Fruit fly (Drosophila melanogaster): ENCODE results near the gene Sema5c.

DNA sequence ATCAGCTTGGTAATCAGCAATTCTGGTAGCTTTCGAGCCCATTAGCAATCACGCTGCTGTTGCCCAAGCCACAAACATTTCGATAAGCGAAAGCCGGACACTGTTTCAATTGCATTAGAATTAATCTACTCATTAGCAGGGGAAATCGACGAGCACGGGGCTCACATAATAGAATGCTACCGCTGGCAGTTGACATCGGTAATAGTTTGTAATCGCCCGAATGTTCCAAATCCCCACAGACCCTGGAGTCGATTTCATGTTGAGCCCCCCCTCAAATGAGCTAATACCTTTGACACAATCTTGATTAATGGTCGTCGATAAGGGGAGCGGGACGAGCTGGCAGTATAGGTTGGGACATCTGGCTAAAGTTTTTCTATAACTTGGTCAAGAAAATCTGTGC lies 24.0 kb downstream of the Sema5c start:
- TF ChIP-seq Mio (GFP tag; optimal IDR thresholded peaks at IDR 0.05) (no peak), psq (GFP tag; optimal IDR thresholded peaks at IDR 0.05) (no peak), Vsx2 (GFP tag; optimal IDR thresholded peaks at IDR 0.05; ENCODE audit: partially characterized antibody) (no peak), Hr78 (GFP tag; optimal IDR thresholded peaks at IDR 0.05) (no peak), pan (optimal IDR thresholded peaks at IDR 0.05) (no peak), fru (GFP tag; optimal IDR thresholded peaks at IDR 0.05) (no peak), h (GFP tag; optimal IDR thresholded peaks at IDR 0.05) (no peak), Hr83 (GFP tag; optimal IDR thresholded peaks at IDR 0.05; ENCODE audit: poor library complexity, severe bottlenecking) (no peak), Myc (optimal IDR thresholded peaks at IDR 0.05) (no peak)
